Fruit fly (Drosophila melanogaster) whole organism: ENCODE results near the gene CG7058.

Source experiments
- CG8478 ChIP-seq: fragments of >200 bp; optimal IDR thresholded peaks from 2 replicates; lab custom pipeline; 2018; ENCODE audit warnings: inconsistent platforms
- Dll ChIP-seq: fragments of >200 bp; optimal IDR thresholded peaks from 2 replicates; lab custom pipeline; 2017
- pan ChIP-seq: fragments of >200 bp; optimal IDR thresholded peaks from 2 replicates; lab custom pipeline; 2017
- psq ChIP-seq: fragments of >200 bp; optimal IDR thresholded peaks from 2 replicates; lab custom pipeline; 2017
- usp ChIP-seq: fragments of >200 bp; optimal IDR thresholded peaks from 2 replicates; lab custom pipeline; 2017; ENCODE audit warnings: missing biosample characterization, missing genetic modification characterization, mixed read lengths

- TF ChIP-seq pan (no peak), CG8478 (lab: Kevin White, UChicago) (no peak), usp (no peak), Dll (lab: Kevin White, UChicago) (no peak), psq (lab: Kevin White, UChicago) (no peak)
Observed at dm6 chrX:18860074-18860473, 53.6 kb downstream of the CG7058 start, which contains the start of gene CG32544.
